Worm (Caenorhabditis elegans) whole organism, L4/young adult: Measurements from ENCODE around the gene Y45F10D.16.

Experiments used
- W03F9.2 ChIP-seq: fragments of 150-350 bp; optimal IDR thresholded peaks from 2 replicates; lab custom pipeline; 2014; ENCODE audit warnings: missing biosample characterization, missing genetic modification characterization
- dao-5 ChIP-seq: sonication (generic microtip); optimal IDR thresholded peaks from 2 replicates; lab custom pipeline; 2016; ENCODE audit warnings: missing genotype, missing genetic modification characterization, moderate library complexity, missing compliant biosample characterization
- him-1 ChIP-seq: sonication (generic microtip); optimal IDR thresholded peaks from 2 replicates; lab custom pipeline; 2016; ENCODE audit warnings: missing genotype, missing genetic modification reagents, missing genetic modification characterization, missing compliant biosample characterization

Gene Y45F10D.16

ce11 chrIV:13776115-13776514 is at the start of gene Y45F10D.16:
Gene Y45F10D.16, plus strand, starts transcription at chrIV:13776415.
- no peak for TF ChIP-seq dao-5 (tag; lab: Kevin White, UChicago)
- no peak for TF ChIP-seq W03F9.2
- TF ChIP-seq him-1 (tag; lab: Kevin White, UChicago) = no peak

DNA sequence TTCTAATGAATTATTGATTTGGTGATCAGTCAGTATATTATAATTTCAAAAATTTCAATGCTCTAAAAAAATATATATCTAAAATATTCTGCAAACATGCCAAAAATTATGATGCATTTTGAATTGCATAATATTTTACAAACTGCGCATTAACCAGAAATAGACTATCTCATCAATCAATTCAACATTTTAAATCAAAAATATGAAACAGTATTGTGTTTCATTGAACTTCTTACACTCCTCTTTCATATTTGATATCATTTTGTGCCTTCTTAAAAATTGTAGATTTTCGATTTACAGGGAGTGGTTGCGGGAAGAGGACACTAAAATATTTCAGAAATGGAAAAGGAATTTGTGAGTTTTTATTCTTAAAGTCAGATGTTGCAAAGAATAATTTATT is 49.6 kb upstream of the Y45F10D.16 start, which contains the start of gene ent-4:
TSS of gene ent-4 (plus strand) at position 301 of the 400 bp plus-strand sequence.
- no peak for TF ChIP-seq him-1 (tag; lab: Kevin White, UChicago)
- no peak for TF ChIP-seq dao-5 (tag; lab: Kevin White, UChicago)
- no peak for TF ChIP-seq W03F9.2

- TF ChIP-seq him-1 (tag; lab: Kevin White, UChicago) = no peak
- TF ChIP-seq dao-5 (tag; lab: Kevin White, UChicago) = no peak
- no peak for TF ChIP-seq W03F9.2
Measured at ce11 chrIV:13727865-13728264, 48.4 kb upstream of the Y45F10D.16 start.

DNA sequence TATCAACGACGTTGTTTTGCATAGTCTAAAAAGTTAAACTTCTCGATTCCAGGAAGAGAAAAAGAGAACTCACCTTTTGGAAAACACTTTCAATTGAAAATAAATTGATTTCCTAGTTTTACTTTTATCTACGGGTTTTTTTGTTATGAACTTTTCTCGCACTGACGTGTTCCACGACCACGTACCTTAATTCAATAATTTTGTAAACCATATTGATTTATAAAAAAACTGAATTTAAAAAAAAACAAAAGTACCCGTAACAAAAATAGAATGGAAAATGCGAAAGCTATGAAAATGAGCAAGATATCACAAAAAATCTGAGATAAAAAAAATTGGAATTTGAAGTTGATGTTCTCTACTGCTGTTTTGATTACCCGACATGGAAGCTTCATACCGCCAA is 34.0 kb upstream of the Y45F10D.16 start, which contains the start of gene C47A4.3:
TSS of gene C47A4.3 (minus strand) at position 101 of the 400 bp plus-strand sequence.
- TF ChIP-seq W03F9.2 (no peak), him-1 (tag; lab: Kevin White, UChicago) (no peak), dao-5 (tag; lab: Kevin White, UChicago) (no peak)

- TF ChIP-seq dao-5 (tag; lab: Kevin White, UChicago) (no peak), W03F9.2 (no peak), him-1 (tag; lab: Kevin White, UChicago) (no peak)
Measured at ce11 chrIV:13745409-13745808, 30.8 kb upstream of the Y45F10D.16 start, which contains the start of gene C47A4.5. Gene C47A4.5, plus strand, starts transcription at chrIV:13745709.

DNA sequence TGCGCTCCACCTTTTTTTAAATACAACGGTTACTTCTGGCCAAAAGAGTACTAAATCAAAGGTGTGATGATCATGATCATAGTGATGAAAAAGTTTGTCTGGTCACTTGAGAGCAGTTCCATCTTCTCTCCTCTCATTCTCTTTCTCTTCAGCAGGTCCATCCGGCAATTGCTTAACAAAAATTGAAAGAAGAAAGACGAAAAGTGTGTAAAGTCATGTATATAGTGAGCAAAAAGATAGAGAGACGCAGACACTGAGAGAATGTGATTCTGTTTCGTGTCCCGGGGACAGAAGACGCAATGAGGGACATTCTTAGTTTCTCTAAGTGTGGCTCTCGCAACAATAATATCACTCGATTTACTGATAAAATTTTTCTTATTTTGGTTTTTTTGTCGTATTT is 27.4 kb upstream of the Y45F10D.16 start:
- TF ChIP-seq W03F9.2 = no peak
- no peak for TF ChIP-seq him-1 (tag; lab: Kevin White, UChicago)
- no peak for TF ChIP-seq dao-5 (tag; lab: Kevin White, UChicago)

DNA sequence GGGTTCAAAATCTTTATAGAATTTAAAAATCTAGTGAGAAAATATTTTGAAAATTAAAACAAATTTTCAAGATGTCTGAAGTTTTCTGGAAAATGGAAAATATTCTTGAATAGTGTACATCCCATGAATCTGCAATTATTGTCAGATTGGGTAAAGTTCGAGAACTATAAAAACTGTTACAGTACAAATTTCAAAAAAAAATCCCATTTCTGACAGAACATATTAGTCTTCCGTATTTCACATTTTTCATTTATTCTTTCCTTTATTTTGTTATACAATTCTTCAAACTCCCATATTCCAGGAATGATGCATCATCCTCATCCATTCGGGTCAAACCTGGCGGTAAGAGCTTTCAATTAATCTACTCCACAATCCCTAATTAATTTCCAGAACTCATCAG is 26.2 kb upstream of the Y45F10D.16 start, which contains the start of gene sorb-1:
TSS of gene sorb-1 (plus strand) at position 301 of the 400 bp plus-strand sequence.
- no peak for TF ChIP-seq him-1 (tag; lab: Kevin White, UChicago)
- TF ChIP-seq W03F9.2 = no peak
- TF ChIP-seq dao-5 (tag; lab: Kevin White, UChicago) = no peak

- no peak for TF ChIP-seq dao-5 (tag; lab: Kevin White, UChicago)
- no peak for TF ChIP-seq him-1 (tag; lab: Kevin White, UChicago)
- no peak for TF ChIP-seq W03F9.2
Measured at ce11 chrIV:13755619-13756018, 20.6 kb upstream of the Y45F10D.16 start.

ce11 chrIV:13763449-13763848 is 12.8 kb upstream of the Y45F10D.16 start:
- TF ChIP-seq him-1 (tag; lab: Kevin White, UChicago) (no peak), W03F9.2 (no peak), dao-5 (tag; lab: Kevin White, UChicago) (no peak)

DNA sequence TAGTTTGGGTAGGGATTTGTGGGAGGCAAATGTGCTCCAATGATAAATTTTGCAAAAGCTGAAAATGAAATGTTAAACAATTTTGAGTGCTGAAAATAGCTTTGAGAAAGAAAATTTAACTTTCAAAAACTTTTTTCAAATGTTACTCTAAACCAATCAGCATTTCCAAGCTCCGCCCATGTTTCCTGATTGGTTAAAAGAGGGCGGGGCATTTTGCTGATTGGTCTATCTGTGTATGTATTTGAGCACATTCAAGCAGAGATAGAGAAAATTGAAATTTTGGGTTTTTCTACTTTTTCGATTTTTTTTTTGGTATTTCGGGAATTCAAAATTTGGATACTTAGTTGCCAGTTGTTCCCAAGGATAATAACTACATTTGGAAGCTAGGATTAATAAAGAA is 11.5 kb upstream of the Y45F10D.16 start:
- TF ChIP-seq dao-5 (tag; lab: Kevin White, UChicago) (no peak), W03F9.2 (no peak), him-1 (tag; lab: Kevin White, UChicago) (no peak)

DNA sequence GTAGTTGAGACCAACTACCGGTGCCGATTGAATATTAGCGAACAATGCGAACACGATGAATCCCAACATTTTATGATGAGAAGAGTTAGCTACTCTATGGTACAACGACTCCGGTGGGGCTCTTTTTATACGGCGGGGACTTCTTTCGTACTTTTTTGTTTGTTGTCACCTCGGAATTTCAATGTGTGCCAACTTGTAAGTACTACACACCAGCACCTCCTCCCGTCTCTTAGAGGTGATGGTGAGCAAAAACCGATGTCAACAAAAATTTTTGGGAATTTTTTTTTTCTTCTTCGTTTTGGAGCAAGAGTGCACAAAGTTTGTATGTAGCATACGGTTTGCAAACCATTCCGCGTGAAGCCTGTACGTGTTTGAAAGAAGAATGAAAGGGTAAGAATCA is 1.6 kb upstream of the Y45F10D.16 start, which contains the start of gene Y45F10D.2:
TSS of gene Y45F10D.2 (minus strand) at position 101 of the 400 bp plus-strand sequence.
- TF ChIP-seq him-1 (tag; lab: Kevin White, UChicago) = no peak
- TF ChIP-seq W03F9.2 = no peak
- no peak for TF ChIP-seq dao-5 (tag; lab: Kevin White, UChicago)

DNA sequence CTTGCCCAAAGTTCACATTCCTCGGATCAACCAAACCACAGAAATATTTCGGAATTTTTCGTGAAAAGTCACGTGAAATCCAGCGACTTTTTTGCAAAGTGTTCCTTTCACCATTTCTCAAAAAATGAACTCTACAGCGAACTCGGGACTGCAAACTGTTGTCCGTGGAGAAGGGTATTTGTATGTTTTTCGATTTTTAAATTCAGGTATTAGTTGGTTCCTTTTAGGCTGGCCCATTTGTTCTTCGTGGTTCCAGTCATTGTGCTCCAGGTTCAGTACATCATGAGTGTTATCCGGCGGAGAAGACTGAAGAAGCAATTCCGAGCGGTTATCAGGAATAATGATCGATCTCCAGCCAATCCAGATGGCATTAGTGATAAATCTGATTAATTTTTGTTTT is 530 bp downstream of the Y45F10D.16 start:
- no peak for TF ChIP-seq dao-5 (tag; lab: Kevin White, UChicago)
- TF ChIP-seq him-1 (tag; lab: Kevin White, UChicago) = no peak

- TF ChIP-seq him-1 (tag; lab: Kevin White, UChicago) (no peak), W03F9.2 (peak; percentile 74)
Measured at ce11 chrIV:13777480-13777879, 1.3 kb downstream of the Y45F10D.16 start, which contains the start of gene rpl-18. Gene rpl-18, plus strand, starts transcription at chrIV:13777865.

DNA sequence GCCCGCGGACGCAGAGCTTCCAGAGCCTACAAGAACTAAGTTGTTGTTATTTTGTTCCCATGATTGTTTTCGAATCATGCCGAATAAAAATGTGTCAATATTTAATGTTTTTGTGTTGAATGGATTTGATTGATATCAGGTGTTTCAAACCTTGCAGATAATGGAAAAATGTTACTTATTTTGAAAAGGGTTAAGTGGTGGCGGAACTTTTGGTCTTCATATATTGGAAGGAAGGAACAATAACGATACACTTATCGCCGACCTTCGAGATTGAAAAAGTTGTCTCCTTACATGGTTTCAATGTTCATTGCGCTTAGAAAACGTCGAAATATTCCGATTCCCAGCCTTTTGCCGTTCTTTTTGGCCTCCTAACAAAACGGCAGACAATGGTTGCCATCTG is 2.5 kb downstream of the Y45F10D.16 start, which contains the start of gene gly-10:
TSS of gene gly-10 (plus strand) at position 387 of the 400 bp plus-strand sequence.
- TF ChIP-seq him-1 (tag; lab: Kevin White, UChicago) = no peak
- no peak for TF ChIP-seq dao-5 (tag; lab: Kevin White, UChicago)
- no peak for TF ChIP-seq W03F9.2

DNA sequence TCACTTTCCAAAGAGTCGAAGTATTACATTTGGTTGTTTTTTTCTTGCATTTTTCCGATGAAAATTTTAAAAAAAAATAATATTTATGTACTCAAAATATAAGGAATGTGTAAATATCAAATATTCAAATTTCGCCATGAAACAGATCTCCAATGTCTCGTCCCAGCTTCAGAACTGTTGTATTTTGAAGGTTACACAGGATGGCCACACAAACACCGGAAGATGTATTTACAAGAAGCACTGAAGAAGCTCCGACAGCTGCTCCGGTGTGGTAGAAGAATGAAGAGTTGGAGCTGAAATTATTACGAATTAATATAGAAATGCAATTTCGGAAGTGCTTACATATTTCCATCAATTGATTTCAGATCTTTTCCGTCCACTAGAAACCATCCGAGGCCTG is 6.1 kb downstream of the Y45F10D.16 start:
- TF ChIP-seq dao-5 (tag; lab: Kevin White, UChicago) = no peak
- no peak for TF ChIP-seq him-1 (tag; lab: Kevin White, UChicago)
- no peak for TF ChIP-seq W03F9.2
